Fruit fly (Drosophila melanogaster) whole organism, adult: ENCODE measurements around the gene CG42830.

Experiments used
- bab1 ChIP-seq: fragments of 200-800 bp; sonication (Bioruptor generic); optimal IDR thresholded peaks from 3 replicates; lab custom pipeline; 2019; ENCODE audit warnings: missing biosample characterization, mild to moderate bottlenecking, missing genetic modification characterization, moderate library complexity
- ovo ChIP-seq: fragments of 200-800 bp; sonication (Bioruptor generic); optimal IDR thresholded peaks from 2 replicates; lab custom pipeline; 2016; ENCODE audit warnings: missing biosample characterization, missing genetic modification characterization

- TF ChIP-seq ovo (GFP tag; lab: Kevin White, UChicago): no peak
- no peak for TF ChIP-seq bab1
Measured at dm6 chr2L:17783477-17783876, 29.0 kb downstream of the CG42830 start.
